Fruit fly (Drosophila melanogaster) whole organism, embryonic: ENCODE results near the gene PAN3.

Source experiments
- Adf1 ChIP-seq: fragments of 200-800 bp; sonication (Bioruptor generic); IDR thresholded peaks from 2 replicates; pipeline ENCODE4 v1.3.6; 2022; ENCODE audit warnings: missing biosample characterization, missing genetic modification characterization
- Atf-2 ChIP-seq: fragments of 200-800 bp; sonication (Bioruptor generic); optimal IDR thresholded peaks from 2 replicates; lab custom pipeline; 2016; ENCODE audit warnings: missing biosample characterization, missing genetic modification characterization
- CG10147 ChIP-seq: fragments of 200-800 bp; sonication (Bioruptor generic); optimal IDR thresholded peaks from 2 replicates; lab custom pipeline; 2019; ENCODE audit warnings: missing biosample characterization, mild to moderate bottlenecking, missing genetic modification characterization, moderate library complexity
- CG10209 ChIP-seq: fragments of 200-800 bp; sonication (Bioruptor generic); optimal IDR thresholded peaks from 3 replicates; lab custom pipeline; 2017; ENCODE audit warnings: missing biosample characterization, mild to moderate bottlenecking, missing genetic modification characterization, missing genetic modification reagents
- CG10267 ChIP-seq: fragments of 200-800 bp; sonication (Bioruptor generic); optimal IDR thresholded peaks from 2 replicates; lab custom pipeline; 2018; ENCODE audit warnings: missing biosample characterization, mild to moderate bottlenecking, missing genetic modification characterization, moderate library complexity
- CG10543 ChIP-seq: fragments of 200-800 bp; sonication (Bioruptor generic); optimal IDR thresholded peaks from 3 replicates; lab custom pipeline; 2017; ENCODE audit warnings: missing biosample characterization, mild to moderate bottlenecking, missing genetic modification characterization, moderate library complexity
- CG11504 ChIP-seq: fragments of 200-800 bp; sonication (Bioruptor generic); optimal IDR thresholded peaks from 3 replicates; lab custom pipeline; 2019; ENCODE audit warnings: missing biosample characterization, mild to moderate bottlenecking, missing genetic modification characterization, moderate library complexity
- CG11695 ChIP-seq: fragments of 200-800 bp; sonication (Bioruptor generic); IDR thresholded peaks from 3 replicates; pipeline ENCODE4 v1.3.6; 2022; ENCODE audit warnings: missing biosample characterization, missing genetic modification characterization
- CG11723 ChIP-seq: fragments of 200-800 bp; sonication (Bioruptor generic); optimal IDR thresholded peaks from 2 replicates; lab custom pipeline; 2017; ENCODE audit warnings: missing biosample characterization, mild to moderate bottlenecking, missing genetic modification characterization
- CG12769 ChIP-seq: fragments of 200-800 bp; sonication (Bioruptor generic); optimal IDR thresholded peaks from 2 replicates; lab custom pipeline; 2019; ENCODE audit warnings: missing biosample characterization, mild to moderate bottlenecking, missing genetic modification characterization, moderate library complexity
- CG12942 ChIP-seq: fragments of 200-800 bp; sonication (Bioruptor generic); optimal IDR thresholded peaks from 3 replicates; lab custom pipeline; 2016; ENCODE audit warnings: missing biosample characterization, missing genetic modification characterization
- CG16779 ChIP-seq: fragments of 200-800 bp; sonication (Bioruptor generic); IDR thresholded peaks from 2 replicates; pipeline ENCODE4 v1.3.6; 2022; ENCODE audit warnings: missing biosample characterization, missing genetic modification characterization
- CG16813 ChIP-seq: fragments of 200-800 bp; sonication (Bioruptor generic); IDR thresholded peaks from 3 replicates; pipeline ENCODE4 v1.3.6; 2022; ENCODE audit warnings: missing biosample characterization, missing genetic modification characterization; ENCODE audit not compliant: partially characterized antibody
- CG3065 ChIP-seq: fragments of 200-800 bp; sonication (Bioruptor generic); optimal IDR thresholded peaks from 2 replicates; lab custom pipeline; 2016; ENCODE audit warnings: missing biosample characterization, missing genetic modification characterization
- CG3163 ChIP-seq: fragments of 200-800 bp; sonication (Bioruptor generic); optimal IDR thresholded peaks from 3 replicates; lab custom pipeline; 2016; ENCODE audit warnings: missing biosample characterization, missing genetic modification characterization
- CG32532 ChIP-seq: fragments of 200-800 bp; sonication (Bioruptor generic); IDR thresholded peaks from 2 replicates; pipeline ENCODE4 v1.3.6; 2022; ENCODE audit warnings: missing biosample characterization, missing genetic modification characterization
- CG42726 ChIP-seq: fragments of 200-800 bp; sonication (Bioruptor generic); IDR thresholded peaks from 2 replicates; pipeline ENCODE4 v1.3.6; 2022; ENCODE audit warnings: missing biosample characterization, missing genetic modification characterization; ENCODE audit not compliant: partially characterized antibody
- D ChIP-seq, 2 experiments: fragments of 200-800 bp in 1 of 2; fragments of >200 bp in 1 of 2; sonication (Bioruptor generic) in 1 of 2; optimal IDR thresholded peaks; 2 replicates in 1 of 2; 3 replicates in 1 of 2; lab custom pipeline; 2017; ENCODE audit warnings: mild to moderate bottlenecking in 1 of 2, missing biosample characterization in 1 of 2, missing genetic modification characterization in 1 of 2, missing genetic modification reagents in 1 of 2
- Dek ChIP-seq: fragments of 200-800 bp; sonication (Bioruptor generic); optimal IDR thresholded peaks from 3 replicates; lab custom pipeline; 2019; ENCODE audit warnings: missing biosample characterization, mild to moderate bottlenecking, missing genetic modification characterization, moderate library complexity
- NC2β ChIP-seq: fragments of 200-800 bp; sonication (Bioruptor generic); optimal IDR thresholded peaks from 2 replicates; lab custom pipeline; 2016; ENCODE audit warnings: missing biosample characterization, missing genetic modification characterization
- NK7.1 ChIP-seq: fragments of 200-800 bp; sonication (Bioruptor generic); optimal IDR thresholded peaks from 3 replicates; lab custom pipeline; 2016; ENCODE audit warnings: missing biosample characterization, missing genetic modification characterization
- Oli ChIP-seq: fragments of 200-800 bp; sonication (Bioruptor generic); optimal IDR thresholded peaks from 2 replicates; lab custom pipeline; 2018; ENCODE audit warnings: missing biosample characterization, mild to moderate bottlenecking, missing genetic modification characterization, moderate library complexity
- Six4 ChIP-seq: fragments of 200-800 bp; sonication (Bioruptor generic); optimal IDR thresholded peaks from 2 replicates; lab custom pipeline; 2016; ENCODE audit warnings: missing biosample characterization, missing genetic modification characterization
- Ssrp ChIP-seq: fragments of 200-800 bp; sonication (Bioruptor generic); optimal IDR thresholded peaks from 2 replicates; lab custom pipeline; 2018; ENCODE audit warnings: missing biosample characterization, mild to moderate bottlenecking, missing genetic modification characterization, moderate library complexity
- Trl ChIP-seq, 3 experiments: fragments of >200 bp in 2 of 3; fragments of 200-800 bp in 1 of 3; sonication (Bioruptor generic) in 1 of 3; optimal IDR thresholded peaks; 2 replicates in 1 of 3; 3 replicates in 2 of 3; lab custom pipeline; 2016 to 2017; ENCODE audit warnings: missing biosample characterization in 1 of 3, missing genetic modification characterization in 1 of 3
- ac ChIP-seq: fragments of 200-800 bp; sonication (Bioruptor generic); optimal IDR thresholded peaks from 3 replicates; lab custom pipeline; 2017; ENCODE audit warnings: missing biosample characterization, mild to moderate bottlenecking, missing genetic modification characterization
- ase ChIP-seq: fragments of 200-800 bp; sonication (Bioruptor generic); IDR thresholded peaks from 3 replicates; pipeline ENCODE4 v1.3.6; 2022; ENCODE audit warnings: missing biosample characterization, missing genetic modification characterization
- bcd ChIP-seq: fragments of 200-800 bp; sonication (Bioruptor generic); optimal IDR thresholded peaks from 2 replicates; lab custom pipeline; 2017; ENCODE audit warnings: missing biosample characterization, mild to moderate bottlenecking, missing genetic modification characterization
- bigmax ChIP-seq: fragments of 200-800 bp; sonication (Bioruptor generic); optimal IDR thresholded peaks from 2 replicates; lab custom pipeline; 2018; ENCODE audit warnings: missing biosample characterization, mild to moderate bottlenecking, missing genetic modification characterization
- fd102C ChIP-seq: fragments of 200-800 bp; sonication (Bioruptor generic); optimal IDR thresholded peaks from 2 replicates; lab custom pipeline; 2018; ENCODE audit warnings: missing biosample characterization, mild to moderate bottlenecking, missing genetic modification characterization, moderate library complexity
- gce ChIP-seq: fragments of 200-800 bp; sonication (Bioruptor generic); IDR thresholded peaks from 3 replicates; pipeline ENCODE4 v1.3.6; 2022; ENCODE audit warnings: missing biosample characterization, missing genetic modification characterization
- gfzf ChIP-seq: fragments of 200-800 bp; sonication (Bioruptor generic); optimal IDR thresholded peaks from 2 replicates; lab custom pipeline; 2016; ENCODE audit warnings: missing biosample characterization, mild to moderate bottlenecking, missing genetic modification characterization, moderate library complexity
- ken ChIP-seq: fragments of 200-800 bp; sonication (Bioruptor generic); IDR thresholded peaks from 3 replicates; pipeline ENCODE4 v1.3.6; 2022; ENCODE audit warnings: missing biosample characterization, missing genetic modification characterization
- luna ChIP-seq: fragments of 200-800 bp; sonication (Bioruptor generic); optimal IDR thresholded peaks from 2 replicates; lab custom pipeline; 2016; ENCODE audit warnings: missing biosample characterization, missing genetic modification characterization
- odd ChIP-seq: fragments of 200-800 bp; sonication (Bioruptor generic); optimal IDR thresholded peaks from 2 replicates; lab custom pipeline; 2017; ENCODE audit warnings: missing biosample characterization, mild to moderate bottlenecking, missing genetic modification characterization
- org-1 ChIP-seq: fragments of 200-800 bp; sonication (Bioruptor generic); optimal IDR thresholded peaks from 2 replicates; lab custom pipeline; 2017; ENCODE audit warnings: missing biosample characterization, missing genetic modification characterization
- pzg ChIP-seq: fragments of 200-800 bp; sonication (Bioruptor generic); optimal IDR thresholded peaks from 3 replicates; lab custom pipeline; 2018; ENCODE audit warnings: missing biosample characterization, mild to moderate bottlenecking, missing genetic modification characterization, moderate library complexity
- row ChIP-seq: fragments of 200-800 bp; sonication (Bioruptor generic); IDR thresholded peaks from 3 replicates; pipeline ENCODE4 v1.3.6; 2022; ENCODE audit warnings: missing biosample characterization, missing genetic modification characterization
- sc ChIP-seq, 3 experiments: fragments of >200 bp in 2 of 3; fragments of 200-800 bp in 1 of 3; sonication (Bioruptor generic) in 1 of 3; optimal IDR thresholded peaks; 2 replicates in 2 of 3; 3 replicates in 1 of 3; lab custom pipeline; 2017; ENCODE audit warnings: mild to moderate bottlenecking in 1 of 3, missing biosample characterization in 1 of 3, missing genetic modification characterization in 1 of 3, missing genetic modification reagents in 1 of 3
- sens ChIP-seq: fragments of 200-800 bp; sonication (Bioruptor generic); peaks from one replicate; lab custom pipeline; 2016; ENCODE audit warnings: missing biosample characterization, missing genetic modification characterization
- sim ChIP-seq: fragments of 200-800 bp; sonication (Bioruptor generic); IDR thresholded peaks from 2 replicates; pipeline ENCODE4 v1.3.6; 2022; ENCODE audit warnings: missing biosample characterization, missing genetic modification characterization
- sima ChIP-seq: fragments of 200-800 bp; sonication (Bioruptor generic); optimal IDR thresholded peaks from 2 replicates; lab custom pipeline; 2016; ENCODE audit warnings: missing biosample characterization, missing genetic modification characterization
- sr ChIP-seq: fragments of 200-800 bp; sonication (Bioruptor generic); IDR thresholded peaks from 3 replicates; pipeline ENCODE4 v1.3.6; 2022; ENCODE audit warnings: missing biosample characterization, missing genetic modification characterization
- tap ChIP-seq: fragments of 200-800 bp; optimal IDR thresholded peaks from 3 replicates; lab custom pipeline; 2019; ENCODE audit warnings: missing biosample characterization, mild to moderate bottlenecking, missing genetic modification characterization, moderate library complexity
- vfl ChIP-seq: fragments of 200-800 bp; sonication (Bioruptor generic); optimal IDR thresholded peaks from 2 replicates; lab custom pipeline; 2016; ENCODE audit warnings: missing biosample characterization, missing genetic modification characterization

Gene PAN3

dm6 chr3L:3035769-3036583 lies 35.0 kb upstream of the PAN3 start (continued):
- TF ChIP-seq Dek (tag; lab: Kevin White, UChicago) (peak; percentile 74), CG11723 (GFP tag; lab: Kevin White, UChicago) (peak; percentile 77), bigmax (GFP tag; lab: Kevin White, UChicago) (no peak), sc (optimal IDR thresholded peaks at IDR 0.05; lab: Kevin White, UChicago) (no peak), sc (GFP tag; optimal IDR thresholded peaks at IDR 0.05; lab: Kevin White, UChicago) (peak; percentile 75), Ssrp (tag; lab: Kevin White, UChicago) (peak; percentile 84), gfzf (GFP tag; lab: Kevin White, UChicago) (no peak), odd (peak; percentile 89), ase (GFP tag; lab: Robert Waterston, UW) (peak; percentile 55; the same call in 1 of the 3 replicates), sima (GFP tag; lab: Kevin White, UChicago) (peak; percentile 63), org-1 (GFP tag; lab: Kevin White, UChicago) (peak; percentile 82), gce (GFP tag; lab: Robert Waterston, UW) (peak; percentile 60; the same call in 1 of the 3 replicates), D (optimal IDR thresholded peaks at IDR 0.05; lab: Kevin White, UChicago) (no peak), D (GFP tag; optimal IDR thresholded peaks at IDR 0.05; lab: Kevin White, UChicago) (peak; percentile 81), CG10209 (peak; percentile 85), CG12942 (GFP tag; lab: Kevin White, UChicago) (peak; percentile 48), CG32532 (GFP tag; lab: Robert Waterston, UW) (peak; percentile 76), ac (GFP tag; lab: Kevin White, UChicago) (peak; percentile 48), CG16813 (GFP tag; lab: Robert Waterston, UW) (no peak), CG16779 (GFP tag; lab: Robert Waterston, UW) (no peak), CG3163 (GFP tag; lab: Kevin White, UChicago) (peak; percentile 42), fd102C (peak; percentile 56), CG3065 (GFP tag; lab: Kevin White, UChicago) (no peak), tap (peak; percentile 49), Oli (tag; lab: Kevin White, UChicago) (peak; percentile 86)

- TF ChIP-seq Trl (optimal IDR thresholded peaks at IDR 0.05; lab: Kevin White, UChicago) (peak in 1 of 2 experiments; percentile 3), Trl (GFP tag; optimal IDR thresholded peaks at IDR 0.05; lab: Kevin White, UChicago) (no peak), bcd (GFP tag; lab: Kevin White, UChicago) (no peak), CG42726 (peak; percentile 22; the same call in 1 of the 2 replicates), ken (GFP tag; lab: Robert Waterston, UW) (0 out of 3 replicates have a peak, but pooled peaks have one; percentile 9), CG10147 (GFP tag; lab: Kevin White, UChicago) (no peak), sens (GFP tag; lab: Kevin White, UChicago) (peak; percentile 38), CG11695 (0 out of 3 replicates have a peak, but pooled peaks have one; percentile 34), NK7.1 (GFP tag; lab: Kevin White, UChicago) (no peak), CG10543 (GFP tag; lab: Kevin White, UChicago) (peak; percentile 13), CG10267 (tag; lab: Kevin White, UChicago) (no peak), Six4 (no peak), sr (GFP tag; lab: Robert Waterston, UW) (0 out of 3 replicates have a peak, but pooled peaks have one; percentile 18), NC2β (no peak), fd102C (no peak), pzg (GFP tag; lab: Kevin White, UChicago) (no peak), CG11504 (tag; lab: Kevin White, UChicago) (peak; percentile 2), Atf-2 (GFP tag; lab: Kevin White, UChicago) (no peak), sim (GFP tag; lab: Robert Waterston, UW) (no peak), Adf1 (peak; percentile 24; the same call in 1 of the 2 replicates), vfl (peak; percentile 13), luna (GFP tag; lab: Kevin White, UChicago) (no peak), row (GFP tag; lab: Robert Waterston, UW) (peak; percentile 29; the same call in 1 of the 3 replicates), CG12769 (tag; lab: Kevin White, UChicago) (peak; percentile 91)
Observed at dm6 chr3L:3036951-3037586, 33.9 kb upstream of the PAN3 start.
